Worm (Caenorhabditis elegans) whole organism, mixed stage, embryonic: Measurements from ENCODE around the gene F38B6.3.
A peak's percentile ranks its signal among the peaks of the same experiment; 100 is the strongest.

Source experiments
- bed-3 ChIP-seq: fragments of 200-800 bp; sonication (Bioruptor generic); optimal IDR thresholded peaks from 3 replicates; lab custom pipeline; 2018; ENCODE audit warnings: mild to moderate bottlenecking, missing genetic modification characterization, moderate library complexity, missing compliant biosample characterization
- blmp-1 ChIP-seq: fragments of 150-350 bp; optimal IDR thresholded peaks from 2 replicates; lab custom pipeline; 2014; ENCODE audit warnings: missing biosample characterization, missing genetic modification characterization
- ceh-39 ChIP-seq: fragments of 150-350 bp; optimal IDR thresholded peaks from 2 replicates; lab custom pipeline; 2014; ENCODE audit warnings: missing biosample characterization, missing genetic modification characterization
- ceh-83 ChIP-seq: fragments of 200-800 bp; sonication (Bioruptor generic); optimal IDR thresholded peaks from 2 replicates; lab custom pipeline; 2018; ENCODE audit warnings: mild to moderate bottlenecking, missing genetic modification characterization, missing compliant biosample characterization
- ces-1 ChIP-seq: fragments of 150-350 bp; optimal IDR thresholded peaks from 2 replicates; lab custom pipeline; 2014; ENCODE audit warnings: missing biosample characterization, missing genetic modification reagents, missing genetic modification characterization
- cnd-1 ChIP-seq: fragments of 200-800 bp; sonication (Bioruptor generic); optimal IDR thresholded peaks from 2 replicates; lab custom pipeline; 2018; ENCODE audit warnings: mild to moderate bottlenecking, missing genetic modification characterization, missing compliant biosample characterization
- drap-1 ChIP-seq: fragments of 200-800 bp; sonication (Bioruptor generic); optimal IDR thresholded peaks from 3 replicates; lab custom pipeline; 2018; ENCODE audit warnings: mild to moderate bottlenecking, missing genetic modification characterization, missing compliant biosample characterization
- elt-1 ChIP-seq: sonication (generic microtip); optimal IDR thresholded peaks from 2 replicates; lab custom pipeline; 2017; ENCODE audit warnings: missing genetic modification characterization, mild to moderate bottlenecking, missing compliant biosample characterization, antibody characterized with exemption, moderate library complexity, borderline replicate concordance; ENCODE audit not compliant: insufficient read depth
- flh-1 ChIP-seq: fragments of 200-800 bp; sonication (Bioruptor generic); optimal IDR thresholded peaks from 2 replicates; lab custom pipeline; 2018; ENCODE audit warnings: mild to moderate bottlenecking, missing genetic modification characterization, moderate library complexity, missing compliant biosample characterization
- ham-2 ChIP-seq: fragments of 200-800 bp; sonication (Bioruptor generic); optimal IDR thresholded peaks from 2 replicates; lab custom pipeline; 2018; ENCODE audit warnings: mild to moderate bottlenecking, missing genetic modification characterization, missing compliant biosample characterization
- hlh-1 ChIP-seq: fragments of 150-350 bp; optimal IDR thresholded peaks from 2 replicates; lab custom pipeline; 2014; ENCODE audit warnings: missing biosample characterization, missing genetic modification reagents, missing genetic modification characterization
- lin-13 ChIP-seq: fragments of 150-350 bp; optimal IDR thresholded peaks from 2 replicates; lab custom pipeline; 2014; ENCODE audit warnings: missing biosample characterization, missing genetic modification characterization
- lin-32 ChIP-seq: fragments of 200-800 bp; sonication (Bioruptor generic); optimal IDR thresholded peaks from 2 replicates; lab custom pipeline; 2018; ENCODE audit warnings: mild to moderate bottlenecking, missing genetic modification characterization, missing compliant biosample characterization
- mab-5 ChIP-seq: fragments of 150-350 bp; optimal IDR thresholded peaks from 2 replicates; lab custom pipeline; 2014; ENCODE audit warnings: missing biosample characterization, missing genetic modification characterization
- mep-1 ChIP-seq: fragments of 150-350 bp; optimal IDR thresholded peaks from 2 replicates; lab custom pipeline; 2017; ENCODE audit warnings: missing biosample characterization, missing genetic modification reagents, missing genetic modification characterization, inconsistent platforms
- mls-2 ChIP-seq: sonication (generic microtip); optimal IDR thresholded peaks from 2 replicates; lab custom pipeline; 2016; ENCODE audit warnings: mild to moderate bottlenecking, missing genetic modification characterization, moderate library complexity, missing compliant biosample characterization
- nhr-12 ChIP-seq: fragments of 150-350 bp; optimal IDR thresholded peaks from 2 replicates; lab custom pipeline; 2014; ENCODE audit warnings: missing biosample characterization, missing genetic modification characterization
- nhr-2 ChIP-seq: fragments of 150-350 bp; optimal IDR thresholded peaks from 2 replicates; lab custom pipeline; 2014; ENCODE audit warnings: missing biosample characterization, missing genetic modification characterization
- nhr-237 ChIP-seq: fragments of 150-350 bp; optimal IDR thresholded peaks from 2 replicates; lab custom pipeline; 2014; ENCODE audit warnings: missing biosample characterization, missing genetic modification characterization
- nhr-76 ChIP-seq: sonication (generic microtip); optimal IDR thresholded peaks from 2 replicates; lab custom pipeline; 2017; ENCODE audit warnings: missing biosample characterization, missing genetic modification characterization
- pha-4 ChIP-seq: fragments of 150-350 bp; optimal IDR thresholded peaks from 2 replicates; lab custom pipeline; 2018; ENCODE audit warnings: missing biosample characterization, missing genetic modification reagents, missing genetic modification characterization
- snpc-4 ChIP-seq: fragments of 150-350 bp; optimal IDR thresholded peaks from 2 replicates; lab custom pipeline; 2014; ENCODE audit warnings: missing biosample characterization, missing genetic modification characterization
- tbx-8 ChIP-seq: fragments of 200-800 bp; sonication (Bioruptor generic); optimal IDR thresholded peaks from 2 replicates; lab custom pipeline; 2018; ENCODE audit warnings: mild to moderate bottlenecking, missing genetic modification characterization, moderate library complexity, missing compliant biosample characterization
- unc-120 ChIP-seq: sonication (generic microtip); optimal IDR thresholded peaks from 2 replicates; lab custom pipeline; 2017; ENCODE audit warnings: missing genetic modification characterization, missing compliant biosample characterization; ENCODE audit not compliant: poor library complexity, severe bottlenecking
- unc-39 ChIP-seq: fragments of 150-350 bp; optimal IDR thresholded peaks from 2 replicates; lab custom pipeline; 2014; ENCODE audit warnings: missing biosample characterization, missing genetic modification characterization
- unc-62 ChIP-seq: fragments of 150-350 bp; optimal IDR thresholded peaks from 2 replicates; lab custom pipeline; 2014; ENCODE audit warnings: missing biosample characterization, missing genetic modification reagents, missing genetic modification characterization
- ztf-11 ChIP-seq: fragments of 150-350 bp; optimal IDR thresholded peaks from 2 replicates; lab custom pipeline; 2014; ENCODE audit warnings: missing biosample characterization, missing genetic modification characterization

The F38B6.3 gene

DNA sequence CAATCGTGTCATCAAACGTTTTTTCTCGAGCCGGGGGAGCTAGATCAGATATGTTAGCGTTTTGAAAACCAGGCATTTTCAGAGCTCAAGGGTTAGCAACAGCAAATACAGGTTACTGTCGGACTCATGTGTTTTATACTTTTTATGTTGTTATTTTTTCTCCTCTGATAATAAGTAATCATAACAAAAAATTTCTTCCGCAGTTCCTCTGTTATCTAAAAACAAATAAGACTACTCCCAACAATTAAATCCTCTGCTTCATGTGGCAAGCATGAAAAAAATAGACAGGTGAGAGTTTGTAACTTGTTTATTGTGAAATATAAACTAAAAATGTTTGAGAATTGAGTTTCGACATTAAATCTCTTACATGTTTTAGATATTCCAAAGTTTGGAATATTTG lies 25.2 kb downstream of the F38B6.3 start, which contains the start of gene smf-2:
Gene smf-2, minus strand, starts transcription at position 101 of the 400 bp plus-strand sequence.
- TF ChIP-seq mep-1: no peak
- TF ChIP-seq elt-1: no peak
- TF ChIP-seq hlh-1 (tag; lab: Kevin White, UChicago): no peak
- no peak for TF ChIP-seq unc-62 (GFP tag; lab: Kevin White, UChicago)
- TF ChIP-seq pha-4 (tag; lab: Kevin White, UChicago): no peak
- TF ChIP-seq tbx-8: no peak
- TF ChIP-seq ztf-11: no peak
- no peak for TF ChIP-seq ham-2
- TF ChIP-seq, all 35 proteins: peak for 0

DNA sequence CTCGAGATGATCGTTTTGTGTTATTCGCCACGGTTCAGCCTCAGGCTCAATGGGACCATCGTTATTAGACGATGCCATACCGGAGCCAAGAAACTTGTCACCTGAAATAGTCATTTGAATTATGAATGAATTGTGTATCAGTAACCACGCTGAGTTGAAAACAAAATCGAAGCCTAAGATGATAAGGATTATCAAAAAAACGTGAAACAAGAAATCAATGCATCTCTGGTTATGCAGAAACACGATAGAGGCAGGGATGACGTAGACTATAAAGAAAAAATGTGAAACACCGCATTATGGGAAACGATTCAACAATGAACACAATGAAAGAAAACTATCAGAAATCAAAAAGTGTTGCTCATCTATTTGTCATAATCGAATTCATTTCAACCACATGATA lies 29.5 kb downstream of the F38B6.3 start, which contains the start of gene smf-1:
Gene smf-1, minus strand, starts transcription at position 101 of the 400 bp plus-strand sequence.
- TF ChIP-seq lin-13 (tag; lab: Kevin White, UChicago): no peak
- TF ChIP-seq nhr-2: no peak
- no peak for TF ChIP-seq lin-32 (GFP tag; lab: Kevin White, UChicago)
- no peak for TF ChIP-seq ceh-39 (tag; lab: Kevin White, UChicago)
- no peak for TF ChIP-seq snpc-4 (tag; lab: Kevin White, UChicago)
- no peak for TF ChIP-seq pha-4 (tag; lab: Kevin White, UChicago)
- TF ChIP-seq mab-5 (tag; lab: Kevin White, UChicago): no peak
- no peak for TF ChIP-seq ces-1
- TF ChIP-seq nhr-76 (tag; lab: Kevin White, UChicago): no peak
- no peak for TF ChIP-seq unc-62 (GFP tag; lab: Kevin White, UChicago)
- TF ChIP-seq ceh-83 (GFP tag; lab: Kevin White, UChicago): no peak
- TF ChIP-seq blmp-1 (tag; lab: Kevin White, UChicago): no peak
- no peak for TF ChIP-seq ham-2
- no peak for TF ChIP-seq mls-2 (tag; lab: Kevin White, UChicago)
- TF ChIP-seq flh-1 (GFP tag; lab: Kevin White, UChicago): no peak

DNA sequence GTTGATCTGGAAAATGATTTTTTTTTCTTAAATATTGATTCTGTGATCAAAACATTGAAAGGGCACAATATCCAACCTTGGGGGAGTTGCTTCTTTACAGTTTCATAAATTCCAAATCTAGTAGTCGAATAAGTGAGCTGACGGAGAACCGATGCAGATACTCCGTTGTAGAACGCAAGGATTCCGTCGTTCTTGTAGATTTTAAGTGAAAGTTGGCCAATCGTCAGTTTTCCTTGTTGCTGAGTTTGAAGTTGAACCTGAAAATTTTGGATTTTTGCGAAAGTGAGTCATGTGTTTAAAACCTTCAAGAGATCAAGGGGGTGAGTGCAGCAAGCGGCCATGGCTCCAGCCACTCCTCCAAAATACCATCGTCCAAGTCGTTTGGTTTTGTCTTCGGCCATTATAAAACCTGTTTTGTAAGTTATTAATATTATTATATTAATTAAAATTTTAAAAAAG lies 31.9 kb downstream of the F38B6.3 start, which contains the start of gene slc-25A10:
Gene slc-25A10, minus strand, starts transcription at position 409 of the 459 bp plus-strand sequence.
- TF ChIP-seq nhr-76 (tag; lab: Kevin White, UChicago) (no peak), mls-2 (tag; lab: Kevin White, UChicago) (no peak), cnd-1 (tag; lab: Kevin White, UChicago) (no peak), blmp-1 (tag; lab: Kevin White, UChicago) (no peak), flh-1 (GFP tag; lab: Kevin White, UChicago) (no peak), ceh-83 (GFP tag; lab: Kevin White, UChicago) (no peak), hlh-1 (tag; lab: Kevin White, UChicago) (no peak), bed-3 (GFP tag; lab: Kevin White, UChicago) (no peak), mab-5 (tag; lab: Kevin White, UChicago) (no peak), nhr-237 (no peak)

DNA sequence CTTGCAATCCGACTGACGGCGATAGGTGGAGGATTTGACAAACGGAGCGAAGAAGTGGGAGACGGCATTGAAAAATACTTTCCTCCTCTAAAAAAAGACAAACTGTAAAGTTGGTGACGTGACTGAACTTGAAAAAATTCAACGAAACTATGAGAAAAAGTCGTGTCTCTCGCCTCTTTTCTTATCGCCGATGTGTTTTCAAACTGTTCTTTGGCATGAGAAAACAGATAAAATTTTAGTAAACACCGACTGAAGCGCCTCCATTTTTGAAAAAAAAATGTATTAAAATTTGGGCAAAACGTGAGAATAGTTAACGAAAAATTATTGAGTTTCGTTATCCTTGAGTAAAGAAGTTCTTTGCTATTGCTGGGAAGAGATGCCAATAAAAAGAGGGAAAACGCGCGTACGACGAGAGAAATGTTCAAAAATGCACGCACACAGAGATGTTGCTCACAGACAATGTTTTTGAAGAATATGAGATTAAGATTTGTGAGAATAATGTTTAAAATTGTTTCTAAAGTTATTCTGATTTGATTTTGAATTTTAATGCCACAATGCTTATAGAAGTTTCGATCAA lies 35.5 kb downstream of the F38B6.3 start:
- TF ChIP-seq ces-1 (no peak), unc-39 (tag; lab: Kevin White, UChicago) (no peak)

DNA sequence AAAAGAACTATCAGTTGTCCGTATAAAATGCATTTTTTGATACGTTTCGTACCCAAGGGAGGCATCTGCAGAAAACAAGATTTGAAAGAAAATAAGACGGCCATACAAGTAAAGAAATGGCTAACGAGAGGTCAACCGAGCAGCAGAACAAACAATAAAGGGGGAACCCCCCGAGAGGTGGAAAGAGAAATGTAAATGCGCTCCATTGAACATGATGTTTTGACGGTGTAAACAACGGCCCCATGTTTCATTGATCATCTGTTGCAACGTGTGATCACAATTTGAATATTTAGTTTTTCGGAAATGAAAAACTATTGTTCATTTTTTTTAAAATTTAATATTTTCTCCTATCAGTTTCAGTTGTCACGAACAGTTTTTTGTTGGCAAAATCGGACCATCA lies 36.2 kb downstream of the F38B6.3 start, which contains the start of gene K11G12.6:
Gene K11G12.6, minus strand, starts transcription at position 65 of the 400 bp plus-strand sequence.
- TF ChIP-seq ces-1: no peak
- peak; percentile 73 for TF ChIP-seq pha-4 (tag; lab: Kevin White, UChicago)
- TF ChIP-seq elt-1: no peak
- peak; percentile 13 for TF ChIP-seq nhr-237

DNA sequence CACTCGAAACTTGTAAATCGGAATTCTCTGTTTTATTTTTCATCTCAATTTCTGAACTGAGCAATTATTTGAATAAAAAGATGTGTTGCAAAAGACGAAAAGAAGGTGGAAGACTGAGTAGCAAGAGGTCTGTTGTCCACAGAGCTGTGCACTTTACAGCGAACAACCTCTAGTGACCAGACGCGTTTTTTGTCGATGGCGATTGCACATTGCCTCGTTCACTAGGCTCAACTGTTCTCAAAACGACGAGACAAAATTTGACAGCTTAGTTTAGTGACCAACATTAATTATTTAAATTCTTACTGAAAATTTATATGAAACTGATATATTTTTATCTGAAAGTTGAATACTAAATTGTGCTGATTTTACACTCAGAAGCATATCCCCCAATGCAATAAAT lies 39.8 kb downstream of the F38B6.3 start, which contains the start of gene R03E9.2:
Gene R03E9.2, minus strand, starts transcription at position 101 of the 400 bp plus-strand sequence.
- TF ChIP-seq hlh-1 (tag; lab: Kevin White, UChicago) (peak; percentile 84), drap-1 (GFP tag; lab: Kevin White, UChicago) (no peak)

DNA sequence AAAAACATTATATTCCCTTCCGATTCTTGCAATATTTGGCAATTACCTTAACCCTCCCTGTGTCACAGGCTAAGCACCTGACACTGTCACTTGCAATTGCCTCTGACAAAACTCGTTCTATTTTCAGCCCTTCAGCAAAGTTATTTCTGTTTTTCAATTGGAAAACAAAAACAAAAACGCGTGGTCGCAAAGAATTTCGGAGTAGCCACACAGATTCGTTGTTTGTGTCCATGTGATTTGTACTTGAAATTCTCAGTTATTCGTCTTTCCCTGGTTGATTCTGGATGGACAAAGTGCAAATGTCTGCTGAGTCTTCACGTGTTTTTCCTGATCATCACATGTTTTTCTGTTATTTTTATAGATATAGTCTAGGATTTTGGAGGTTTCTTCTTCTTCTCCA lies 42.1 kb downstream of the F38B6.3 start:
- TF ChIP-seq pha-4 (tag; lab: Kevin White, UChicago) (no peak), cnd-1 (tag; lab: Kevin White, UChicago) (no peak), tbx-8 (no peak), snpc-4 (tag; lab: Kevin White, UChicago) (no peak), lin-32 (GFP tag; lab: Kevin White, UChicago) (no peak), mab-5 (tag; lab: Kevin White, UChicago) (no peak), nhr-12 (no peak), unc-120 (tag; lab: Kevin White, UChicago) (no peak)
- TF ChIP-seq, all 35 proteins: peak for 0
